Worm (Caenorhabditis elegans) whole organism, early embryonic: Measurements from ENCODE around the gene nas-6.

Experiments used
- aly-1 ChIP-seq: sonication (generic microtip); optimal IDR thresholded peaks from 2 replicates; lab custom pipeline; 2016; ENCODE audit warnings: missing genetic modification characterization, missing compliant biosample characterization
- ama-1 ChIP-seq: fragments of 150-350 bp; optimal IDR thresholded peaks from 2 replicates; lab custom pipeline; 2014
- ceh-36 ChIP-seq: sonication (generic microtip); optimal IDR thresholded peaks from 2 replicates; lab custom pipeline; 2016; ENCODE audit warnings: missing genetic modification characterization, inconsistent platforms, missing compliant biosample characterization
- hmbx-1 ChIP-seq: sonication (generic microtip); optimal IDR thresholded peaks from 2 replicates; lab custom pipeline; 2016; ENCODE audit warnings: mild to moderate bottlenecking, missing genetic modification characterization, missing compliant biosample characterization
- tbx-11 ChIP-seq: fragments of 200-800 bp; sonication (Bioruptor generic); IDR thresholded peaks from 2 replicates; pipeline ENCODE4 v1.3.6; 2022; ENCODE audit warnings: missing genetic modification characterization, missing compliant biosample characterization

DNA sequence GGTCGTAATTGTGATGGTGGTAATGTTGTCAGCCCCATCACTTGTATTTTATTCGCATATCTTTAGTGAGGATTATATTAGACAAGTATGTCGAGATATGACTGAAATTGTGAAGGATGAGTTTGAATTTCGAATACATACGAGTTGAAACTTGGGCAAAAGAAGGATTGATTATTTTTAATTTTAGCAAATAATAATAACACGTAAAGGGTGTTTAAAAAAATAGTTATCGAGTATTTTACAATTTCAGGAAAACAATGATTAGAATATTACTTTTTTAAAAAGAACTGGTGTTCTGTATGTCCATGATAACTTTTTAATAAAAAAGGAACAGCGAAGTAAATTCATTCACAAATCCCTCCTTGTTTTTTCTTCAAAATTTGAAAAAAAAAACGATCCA is 40.1 kb downstream of the nas-6 start, which contains the start of gene F11E6.8:
- TF ChIP-seq ama-1 (lab: Kevin White, UChicago) = no peak
- no peak for TF ChIP-seq tbx-11
- TF ChIP-seq aly-1 = no peak
- TF ChIP-seq ceh-36 (tag; lab: Kevin White, UChicago) = no peak
- no peak for TF ChIP-seq hmbx-1 (tag; lab: Kevin White, UChicago)
